Fruit fly (Drosophila melanogaster) whole organism, embryonic: ENCODE measurements around the gene hll.

ENCODE experiments used
- Atf3 ChIP-seq: fragments of 200-800 bp; sonication (Bioruptor generic); optimal IDR thresholded peaks from 3 replicates; lab custom pipeline; 2016; ENCODE audit warnings: missing biosample characterization, missing genetic modification characterization
- Atf6 ChIP-seq: fragments of 200-800 bp; sonication (Bioruptor generic); IDR thresholded peaks from 2 replicates; pipeline ENCODE4 v1.3.6; 2022; ENCODE audit warnings: missing biosample characterization, missing genetic modification characterization
- Awh ChIP-seq: fragments of 200-800 bp; sonication (Bioruptor generic); IDR thresholded peaks from 2 replicates; pipeline ENCODE4, ENCODE4 v1.3.6; 2022; ENCODE audit warnings: missing biosample characterization, missing genetic modification characterization
- BEAF-32 ChIP-seq: fragments of 200-800 bp; sonication (Bioruptor generic); optimal IDR thresholded peaks from 3 replicates; lab custom pipeline; 2017; ENCODE audit warnings: missing biosample characterization, missing genetic modification characterization, mild to moderate bottlenecking, moderate library complexity, missing genetic modification reagents
- C15 ChIP-seq: fragments of 200-800 bp; sonication (Bioruptor generic); IDR thresholded peaks from 3 replicates; pipeline ENCODE4 v1.3.6; 2022; ENCODE audit warnings: missing biosample characterization, missing genetic modification characterization
- CG11398 ChIP-seq: fragments of 200-800 bp; sonication (Bioruptor generic); optimal IDR thresholded peaks from 2 replicates; lab custom pipeline; 2016; ENCODE audit warnings: missing biosample characterization, missing genetic modification characterization
- CG12104 ChIP-seq: fragments of 200-800 bp; sonication (Bioruptor generic); optimal IDR thresholded peaks from 3 replicates; lab custom pipeline; 2016; ENCODE audit warnings: missing biosample characterization, missing genetic modification characterization
- CG12219 ChIP-seq: fragments of 200-800 bp; sonication (Bioruptor generic); optimal IDR thresholded peaks from 3 replicates; lab custom pipeline; 2018; ENCODE audit warnings: missing biosample characterization, mild to moderate bottlenecking, missing genetic modification characterization
- CG12391 ChIP-seq: fragments of 200-800 bp; sonication (Bioruptor generic); optimal IDR thresholded peaks from 3 replicates; lab custom pipeline; 2018; ENCODE audit warnings: missing biosample characterization, mild to moderate bottlenecking, missing genetic modification characterization, moderate library complexity
- CG12659 ChIP-seq: fragments of 200-800 bp; sonication (Bioruptor generic); optimal IDR thresholded peaks from 3 replicates; lab custom pipeline; 2017; ENCODE audit warnings: mild to moderate bottlenecking, missing biosample characterization, missing genetic modification reagents, missing genetic modification characterization
- CG15269 ChIP-seq: fragments of 200-800 bp; sonication (Bioruptor generic); optimal IDR thresholded peaks from 2 replicates; lab custom pipeline; 2018; ENCODE audit warnings: missing biosample characterization, mild to moderate bottlenecking, missing genetic modification characterization, moderate library complexity
- CG15514 ChIP-seq: fragments of 200-800 bp; sonication (Bioruptor generic); optimal IDR thresholded peaks from 3 replicates; lab custom pipeline; 2017; ENCODE audit warnings: missing biosample characterization, missing genetic modification characterization, mild to moderate bottlenecking, moderate library complexity, missing genetic modification reagents
- CG17186 ChIP-seq: fragments of 200-800 bp; sonication (Bioruptor generic); optimal IDR thresholded peaks from 3 replicates; lab custom pipeline; 2017; ENCODE audit warnings: missing biosample characterization, missing genetic modification reagents, missing genetic modification characterization
- CG30403 ChIP-seq: fragments of 200-800 bp; sonication (Bioruptor generic); optimal IDR thresholded peaks from 3 replicates; lab custom pipeline; 2016; ENCODE audit warnings: missing biosample characterization, missing genetic modification characterization
- CG31441 ChIP-seq: fragments of 200-800 bp; sonication (Bioruptor generic); IDR thresholded peaks from 2 replicates; pipeline ENCODE4 v1.3.6; 2022; ENCODE audit warnings: missing biosample characterization, missing genetic modification characterization
- CG3407 ChIP-seq: fragments of 200-800 bp; sonication (Bioruptor generic); optimal IDR thresholded peaks from 2 replicates; lab custom pipeline; 2018; ENCODE audit warnings: missing biosample characterization, mild to moderate bottlenecking, missing genetic modification characterization
- CG34224 ChIP-seq: fragments of 200-800 bp; sonication (Bioruptor generic); IDR thresholded peaks from 3 replicates; pipeline ENCODE4 v1.3.6; 2022; ENCODE audit warnings: missing biosample characterization, missing genetic modification characterization; ENCODE audit not compliant: partially characterized antibody
- CG3726 ChIP-seq: fragments of 200-800 bp; sonication (Bioruptor generic); IDR thresholded peaks from 3 replicates; pipeline ENCODE4, ENCODE4 v1.3.6; 2022; ENCODE audit warnings: missing biosample characterization, missing genetic modification characterization
- CG4854 ChIP-seq: fragments of 200-800 bp; sonication (Bioruptor generic); optimal IDR thresholded peaks from 2 replicates; lab custom pipeline; 2016; ENCODE audit warnings: missing biosample characterization, missing genetic modification characterization, inconsistent platforms
- CG6813 ChIP-seq: fragments of 200-800 bp; sonication (Bioruptor generic); optimal IDR thresholded peaks from 2 replicates; lab custom pipeline; 2017; ENCODE audit warnings: missing biosample characterization, missing genetic modification characterization, mild to moderate bottlenecking, moderate library complexity, missing genetic modification reagents
- CG8924 ChIP-seq: fragments of 200-800 bp; optimal IDR thresholded peaks from 3 replicates; lab custom pipeline; 2019; ENCODE audit warnings: missing biosample characterization, mild to moderate bottlenecking, missing genetic modification characterization, moderate library complexity
- CTCF ChIP-seq: fragments of 200-800 bp; sonication (Bioruptor generic); optimal IDR thresholded peaks from 2 replicates; lab custom pipeline; 2017; ENCODE audit warnings: missing biosample characterization, mild to moderate bottlenecking, missing genetic modification characterization, moderate library complexity
- Dek ChIP-seq: fragments of 200-800 bp; sonication (Bioruptor generic); optimal IDR thresholded peaks from 3 replicates; lab custom pipeline; 2019; ENCODE audit warnings: missing biosample characterization, mild to moderate bottlenecking, missing genetic modification characterization, moderate library complexity
- Doc2 ChIP-seq: fragments of 200-800 bp; sonication (Bioruptor generic); IDR thresholded peaks from 2 replicates; pipeline ENCODE4 v1.3.6; 2022; ENCODE audit warnings: missing biosample characterization, missing genetic modification characterization
- Dp ChIP-seq: fragments of 200-800 bp; sonication (Bioruptor generic); optimal IDR thresholded peaks from 2 replicates; lab custom pipeline; 2018; ENCODE audit warnings: missing biosample characterization, mild to moderate bottlenecking, missing genetic modification characterization, moderate library complexity
- Elba2 ChIP-seq: fragments of 200-800 bp; sonication (Bioruptor generic); optimal IDR thresholded peaks from 3 replicates; lab custom pipeline; 2016; ENCODE audit warnings: missing biosample characterization, missing genetic modification characterization
- H2.0 ChIP-seq: fragments of 200-800 bp; sonication (Bioruptor generic); IDR thresholded peaks from 2 replicates; pipeline ENCODE4 v1.3.6; 2022; ENCODE audit warnings: missing biosample characterization, missing genetic modification characterization
- Hey ChIP-seq: fragments of 200-800 bp; sonication (Bioruptor generic); optimal IDR thresholded peaks from 3 replicates; lab custom pipeline; 2018; ENCODE audit warnings: missing biosample characterization, mild to moderate bottlenecking, missing genetic modification characterization
- Hmx ChIP-seq: fragments of 200-800 bp; sonication (Bioruptor generic); optimal IDR thresholded peaks from 2 replicates; lab custom pipeline; 2016; ENCODE audit warnings: missing biosample characterization, missing genetic modification characterization
- Hr39 ChIP-seq: fragments of >200 bp; optimal IDR thresholded peaks from 2 replicates; lab custom pipeline; 2017
- Lhr ChIP-seq: fragments of 200-800 bp; sonication (Bioruptor generic); optimal IDR thresholded peaks from 3 replicates; lab custom pipeline; 2017; ENCODE audit warnings: mild to moderate bottlenecking, missing biosample characterization, missing genetic modification reagents, missing genetic modification characterization
- Myb ChIP-seq: fragments of 200-800 bp; sonication (Bioruptor generic); optimal IDR thresholded peaks from 2 replicates; lab custom pipeline; 2016; ENCODE audit warnings: missing biosample characterization, missing genetic modification characterization
- PHDP ChIP-seq: fragments of 200-800 bp; sonication (Bioruptor generic); optimal IDR thresholded peaks from 3 replicates; lab custom pipeline; 2018; ENCODE audit warnings: missing biosample characterization, mild to moderate bottlenecking, missing genetic modification characterization, moderate library complexity
- Rx ChIP-seq: fragments of 200-800 bp; sonication (Bioruptor generic); IDR thresholded peaks from 2 replicates; pipeline ENCODE4 v1.3.6; 2022; ENCODE audit warnings: missing biosample characterization, missing genetic modification characterization
- ac ChIP-seq: fragments of 200-800 bp; sonication (Bioruptor generic); optimal IDR thresholded peaks from 3 replicates; lab custom pipeline; 2017; ENCODE audit warnings: missing biosample characterization, mild to moderate bottlenecking, missing genetic modification characterization
- az2 ChIP-seq: fragments of 200-800 bp; sonication (Bioruptor generic); optimal IDR thresholded peaks from 3 replicates; lab custom pipeline; 2016; ENCODE audit warnings: missing biosample characterization, missing genetic modification characterization
- corto ChIP-seq: fragments of 200-800 bp; sonication (Bioruptor generic); optimal IDR thresholded peaks from 2 replicates; lab custom pipeline; 2016; ENCODE audit warnings: missing biosample characterization, mild to moderate bottlenecking, missing genetic modification characterization, moderate library complexity
- crp ChIP-seq, 2 experiments: fragments of 200-800 bp; sonication (Bioruptor generic); optimal IDR thresholded peaks; 2 replicates in 1 of 2; 3 replicates in 1 of 2; lab custom pipeline; 2017; ENCODE audit warnings: missing biosample characterization in 2 of 2, missing genetic modification characterization in 2 of 2, mild to moderate bottlenecking in 1 of 2, moderate library complexity in 1 of 2
- disco-r ChIP-seq: fragments of 200-800 bp; sonication (Bioruptor generic); optimal IDR thresholded peaks from 2 replicates; lab custom pipeline; 2016; ENCODE audit warnings: missing biosample characterization, missing genetic modification characterization
- dmrt99B ChIP-seq: fragments of 200-800 bp; sonication (Bioruptor generic); optimal IDR thresholded peaks from 2 replicates; lab custom pipeline; 2018; ENCODE audit warnings: missing biosample characterization, mild to moderate bottlenecking, missing genetic modification characterization, moderate library complexity
- dysf ChIP-seq: fragments of 200-800 bp; sonication (Bioruptor generic); IDR thresholded peaks from 3 replicates; pipeline ENCODE4 v1.3.6; 2022; ENCODE audit warnings: missing biosample characterization, missing genetic modification characterization
- emc ChIP-seq: fragments of 200-800 bp; sonication (Bioruptor generic); optimal IDR thresholded peaks from 2 replicates; lab custom pipeline; 2016; ENCODE audit warnings: missing biosample characterization, missing genetic modification characterization
- fd102C ChIP-seq: fragments of 200-800 bp; sonication (Bioruptor generic); optimal IDR thresholded peaks from 2 replicates; lab custom pipeline; 2018; ENCODE audit warnings: missing biosample characterization, mild to moderate bottlenecking, missing genetic modification characterization, moderate library complexity
- fd64A ChIP-seq: fragments of 200-800 bp; sonication (Bioruptor generic); optimal IDR thresholded peaks from 3 replicates; lab custom pipeline; 2018; ENCODE audit warnings: missing biosample characterization, mild to moderate bottlenecking, missing genetic modification characterization
- fru ChIP-seq: fragments of >200 bp; optimal IDR thresholded peaks from 2 replicates; lab custom pipeline; 2017
- her ChIP-seq: fragments of 200-800 bp; sonication (Bioruptor generic); optimal IDR thresholded peaks from 2 replicates; lab custom pipeline; 2016; ENCODE audit warnings: missing biosample characterization, missing genetic modification characterization
- sim ChIP-seq: fragments of 200-800 bp; sonication (Bioruptor generic); IDR thresholded peaks from 2 replicates; pipeline ENCODE4 v1.3.6; 2022; ENCODE audit warnings: missing biosample characterization, missing genetic modification characterization
- so ChIP-seq: fragments of 200-800 bp; sonication (Bioruptor generic); IDR thresholded peaks from 3 replicates; pipeline ENCODE4 v1.3.6; 2022; ENCODE audit warnings: missing biosample characterization, missing genetic modification characterization
- tio ChIP-seq: fragments of 200-800 bp; sonication (Bioruptor generic); optimal IDR thresholded peaks from 2 replicates; lab custom pipeline; 2017; ENCODE audit warnings: missing biosample characterization, missing genetic modification characterization, inconsistent platforms
- toy ChIP-seq: fragments of 200-800 bp; sonication (Bioruptor generic); IDR thresholded peaks from 2 replicates; pipeline ENCODE4 v1.3.6; 2022; ENCODE audit warnings: missing biosample characterization, missing genetic modification characterization
- yki ChIP-seq: fragments of >200 bp; optimal IDR thresholded peaks from 3 replicates; lab custom pipeline; 2018
- zen ChIP-seq: fragments of 200-800 bp; sonication (Bioruptor generic); optimal IDR thresholded peaks from 3 replicates; lab custom pipeline; 2018; ENCODE audit warnings: missing biosample characterization, mild to moderate bottlenecking, missing genetic modification characterization, moderate library complexity

The hll gene

dm6 chr2L:14047170-14047632, 20.4 kb downstream of the hll start, which contains the start of gene NimC4 (continued):
- TF ChIP-seq Lhr (GFP tag; lab: Kevin White, UChicago) (peak; percentile 66), corto (GFP tag; lab: Kevin White, UChicago) (no peak), az2 (GFP tag; lab: Kevin White, UChicago) (peak; percentile 84), tio (GFP tag; lab: Kevin White, UChicago) (peak; percentile 80), CG6813 (GFP tag; lab: Kevin White, UChicago) (peak; percentile 66), CG34224 (GFP tag; lab: Robert Waterston, UW) (no peak), Myb (peak; percentile 49), dmrt99B (tag; lab: Kevin White, UChicago) (peak; percentile 46), ac (GFP tag; lab: Kevin White, UChicago) (peak; percentile 98), CG12219 (GFP tag; lab: Kevin White, UChicago) (peak; percentile 67), Hr39 (lab: Kevin White, UChicago) (no peak), Atf6 (GFP tag; lab: Robert Waterston, UW) (no peak), Elba2 (GFP tag; lab: Kevin White, UChicago) (peak; percentile 93), CG12104 (GFP tag; lab: Kevin White, UChicago) (peak; percentile 58), fd102C (GFP tag; lab: Kevin White, UChicago) (peak; percentile 99), CG12391 (tag; lab: Kevin White, UChicago) (peak; percentile 83), CG17186 (GFP tag; lab: Kevin White, UChicago) (peak; percentile 30), yki (lab: Kevin White, UChicago) (no peak), CG3407 (GFP tag; lab: Kevin White, UChicago) (peak; percentile 71), C15 (no peak), zen (tag; lab: Kevin White, UChicago) (peak; percentile 99), CG3726 (GFP tag; lab: Robert Waterston, UW) (peak; percentile 79; the same call in 2 of the 3 replicates), dysf (peak; percentile 48; the same call in 2 of the 3 replicates), BEAF-32 (GFP tag; lab: Kevin White, UChicago) (no peak), toy (GFP tag; lab: Robert Waterston, UW) (0 out of 2 replicates have a peak, but pooled peaks have one; percentile 35), fru (lab: Kevin White, UChicago) (no peak), H2.0 (peak; percentile 70), Hmx (GFP tag; lab: Kevin White, UChicago) (no peak), Dek (tag; lab: Kevin White, UChicago) (no peak), CG11398 (GFP tag; lab: Kevin White, UChicago) (peak; percentile 63), fd64A (GFP tag; lab: Kevin White, UChicago) (no peak), disco-r (GFP tag; lab: Kevin White, UChicago) (peak; percentile 59), CTCF (no peak), CG15514 (GFP tag; lab: Kevin White, UChicago) (no peak), Doc2 (no peak), so (GFP tag; lab: Robert Waterston, UW) (0 out of 3 replicates have a peak, but pooled peaks have one; percentile 55), Atf3 (GFP tag; lab: Kevin White, UChicago) (peak; percentile 66), Dp (GFP tag; lab: Kevin White, UChicago) (no peak), her (GFP tag; lab: Kevin White, UChicago) (peak; percentile 33), CG12659 (GFP tag; lab: Kevin White, UChicago) (no peak), Hey (tag; lab: Kevin White, UChicago) (no peak), sim (GFP tag; lab: Robert Waterston, UW) (peak; percentile 84), emc (GFP tag; lab: Kevin White, UChicago) (no peak), PHDP (tag; lab: Kevin White, UChicago) (peak; percentile 20), CG4854 (GFP tag; lab: Kevin White, UChicago) (peak; percentile 61), Rx (GFP tag; lab: Robert Waterston, UW) (peak; percentile 76), Awh (GFP tag; lab: Robert Waterston, UW) (peak; percentile 49; the same call in 1 of the 2 replicates), CG31441 (peak; percentile 85), CG30403 (GFP tag; lab: Kevin White, UChicago) (peak; percentile 76), crp (GFP tag; optimal IDR thresholded peaks at IDR 0.05; lab: Kevin White, UChicago) (no peak), CG15269 (tag; lab: Kevin White, UChicago) (no peak), CG8924 (tag; lab: Kevin White, UChicago) (peak; percentile 87)
